Worm (Caenorhabditis elegans) whole organism, L3 larva: Measurements from ENCODE around the gene T19H5.6.
A peak's percentile ranks its signal among the peaks of the same experiment; 100 is the strongest.

ENCODE experiments used
- R02D3.7 ChIP-seq: fragments of 150-350 bp; optimal IDR thresholded peaks from 2 replicates; lab custom pipeline; 2014; ENCODE audit warnings: missing biosample characterization, missing genetic modification characterization
- ZK546.5 ChIP-seq: sonication (generic microtip); optimal IDR thresholded peaks from 2 replicates; lab custom pipeline; 2017; ENCODE audit warnings: missing biosample characterization, missing genetic modification characterization
- ama-1 ChIP-seq: fragments of 150-350 bp; optimal IDR thresholded peaks from 2 replicates; lab custom pipeline; 2018
- daf-12 ChIP-seq: fragments of 150-350 bp; optimal IDR thresholded peaks from 2 replicates; lab custom pipeline; 2014; ENCODE audit warnings: missing biosample characterization, missing genetic modification reagents, missing genetic modification characterization
- elt-2 ChIP-seq: sonication (generic microtip); optimal IDR thresholded peaks from 2 replicates; lab custom pipeline; 2016; ENCODE audit warnings: missing genetic modification reagents, mild to moderate bottlenecking, missing genetic modification characterization, missing compliant biosample characterization
- lin-15B ChIP-seq: fragments of 150-350 bp; optimal IDR thresholded peaks from 2 replicates; lab custom pipeline; 2014; ENCODE audit warnings: missing biosample characterization, missing genetic modification characterization
- lin-39 ChIP-seq: fragments of 150-350 bp; optimal IDR thresholded peaks from 2 replicates; lab custom pipeline; 2018; ENCODE audit warnings: missing biosample characterization, missing genetic modification reagents, missing genetic modification characterization
- nhr-237 ChIP-seq: fragments of 150-350 bp; optimal IDR thresholded peaks from 2 replicates; lab custom pipeline; 2014; ENCODE audit warnings: missing biosample characterization, missing genetic modification characterization
- nhr-25 ChIP-seq: sonication (generic microtip); optimal IDR thresholded peaks from 2 replicates; lab custom pipeline; 2017; ENCODE audit warnings: missing biosample characterization, missing genetic modification characterization
- nhr-28 ChIP-seq: fragments of 150-350 bp; optimal IDR thresholded peaks from 2 replicates; lab custom pipeline; 2014; ENCODE audit warnings: missing biosample characterization, missing genetic modification characterization
- sea-2 ChIP-seq: fragments of 150-350 bp; sonication (generic microtip); optimal IDR thresholded peaks from 4 replicates; lab custom pipeline; 2014; ENCODE audit warnings: missing biosample characterization, missing genetic modification reagents, missing genetic modification characterization
- unc-62 ChIP-seq: fragments of 150-350 bp; sonication (generic microtip); optimal IDR thresholded peaks from 4 replicates; lab custom pipeline; 2014; ENCODE audit warnings: missing biosample characterization, missing genetic modification reagents, missing genetic modification characterization
- zag-1 ChIP-seq: fragments of 150-350 bp; optimal IDR thresholded peaks from 2 replicates; lab custom pipeline; 2014; ENCODE audit warnings: missing biosample characterization, missing genetic modification characterization

DNA sequence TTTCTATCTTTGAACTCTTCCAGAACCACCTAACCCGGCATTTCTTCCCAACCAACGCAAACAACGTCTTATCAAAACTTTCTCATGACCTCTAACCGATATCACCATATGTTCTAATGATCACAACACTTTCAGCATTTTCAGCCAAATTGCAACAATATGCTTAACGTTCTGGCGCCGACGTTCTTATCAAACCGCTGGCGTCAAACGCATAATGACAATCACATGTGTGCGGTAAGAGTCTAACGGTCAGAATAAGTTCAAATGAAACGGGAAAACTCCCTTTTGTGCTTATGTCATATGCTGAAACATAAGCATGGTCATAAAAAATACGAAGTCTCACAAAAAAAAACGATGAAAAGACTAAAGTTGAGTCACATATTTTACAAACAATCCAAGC, 30.9 kb upstream of the T19H5.6 start:
- TF ChIP-seq lin-39 (tag; lab: Kevin White, UChicago) (no peak), nhr-25 (no peak), elt-2 (tag; lab: Kevin White, UChicago) (peak; percentile 99), nhr-28 (tag; lab: Kevin White, UChicago) (no peak), R02D3.7 (tag; lab: Kevin White, UChicago) (no peak), ZK546.5 (tag; lab: Kevin White, UChicago) (no peak), lin-15B (tag; lab: Kevin White, UChicago) (no peak), nhr-237 (tag; lab: Kevin White, UChicago) (no peak), ama-1 (lab: Kevin White, UChicago) (no peak), unc-62 (GFP tag; lab: Kevin White, UChicago) (no peak), zag-1 (no peak), sea-2 (no peak), daf-12 (tag; lab: Kevin White, UChicago) (no peak)
